Fruit fly (Drosophila melanogaster) whole organism, embryonic: ENCODE results near the gene SMC1.
A peak's percentile ranks its signal among the peaks of the same experiment; 100 is the strongest.

ENCODE experiments used
- B-H1 ChIP-seq: fragments of 200-800 bp; sonication (Bioruptor generic); IDR thresholded peaks from 3 replicates; pipeline ENCODE4 v1.3.6; 2022; ENCODE audit warnings: missing biosample characterization, missing genetic modification characterization
- CG10209 ChIP-seq: fragments of 200-800 bp; sonication (Bioruptor generic); optimal IDR thresholded peaks from 3 replicates; lab custom pipeline; 2017; ENCODE audit warnings: missing biosample characterization, mild to moderate bottlenecking, missing genetic modification characterization, missing genetic modification reagents
- CG10267 ChIP-seq: fragments of 200-800 bp; sonication (Bioruptor generic); optimal IDR thresholded peaks from 2 replicates; lab custom pipeline; 2018; ENCODE audit warnings: missing biosample characterization, mild to moderate bottlenecking, missing genetic modification characterization, moderate library complexity
- CG10979 ChIP-seq: fragments of 200-800 bp; sonication (Bioruptor generic); optimal IDR thresholded peaks from 2 replicates; lab custom pipeline; 2018; ENCODE audit warnings: missing biosample characterization, mild to moderate bottlenecking, missing genetic modification characterization, moderate library complexity
- CG11398 ChIP-seq: fragments of 200-800 bp; sonication (Bioruptor generic); optimal IDR thresholded peaks from 2 replicates; lab custom pipeline; 2016; ENCODE audit warnings: missing biosample characterization, missing genetic modification characterization
- CG11695 ChIP-seq: fragments of 200-800 bp; sonication (Bioruptor generic); IDR thresholded peaks from 3 replicates; pipeline ENCODE4 v1.3.6; 2022; ENCODE audit warnings: missing biosample characterization, missing genetic modification characterization
- CG14710 ChIP-seq: fragments of 200-800 bp; sonication (Bioruptor generic); optimal IDR thresholded peaks from 3 replicates; lab custom pipeline; 2019; ENCODE audit warnings: missing biosample characterization, mild to moderate bottlenecking, missing genetic modification characterization, moderate library complexity
- CG15514 ChIP-seq: fragments of 200-800 bp; sonication (Bioruptor generic); optimal IDR thresholded peaks from 3 replicates; lab custom pipeline; 2017; ENCODE audit warnings: missing biosample characterization, missing genetic modification characterization, mild to moderate bottlenecking, moderate library complexity, missing genetic modification reagents
- CG16815 ChIP-seq: fragments of 200-800 bp; sonication (Bioruptor generic); optimal IDR thresholded peaks from 3 replicates; lab custom pipeline; 2017; ENCODE audit warnings: missing biosample characterization, mild to moderate bottlenecking, missing genetic modification characterization
- CG34224 ChIP-seq: fragments of 200-800 bp; sonication (Bioruptor generic); IDR thresholded peaks from 3 replicates; pipeline ENCODE4 v1.3.6; 2022; ENCODE audit warnings: missing biosample characterization, missing genetic modification characterization; ENCODE audit not compliant: partially characterized antibody
- CG3838 ChIP-seq: fragments of 200-800 bp; sonication (Bioruptor generic); optimal IDR thresholded peaks from 3 replicates; lab custom pipeline; 2016; ENCODE audit warnings: missing biosample characterization, missing genetic modification characterization
- CG4820 ChIP-seq: fragments of 200-800 bp; sonication (Bioruptor generic); optimal IDR thresholded peaks from 3 replicates; lab custom pipeline; 2016; ENCODE audit warnings: missing biosample characterization, missing genetic modification characterization
- CG6175 ChIP-seq: fragments of 200-800 bp; sonication (Bioruptor generic); IDR thresholded peaks from 3 replicates; pipeline ENCODE4 v1.3.6; 2022; ENCODE audit warnings: missing biosample characterization, missing genetic modification characterization
- CG7372 ChIP-seq: fragments of 200-800 bp; sonication (Bioruptor generic); IDR thresholded peaks from 2 replicates; pipeline ENCODE4 v1.3.6; 2022; ENCODE audit warnings: missing biosample characterization, missing genetic modification characterization
- CTCF ChIP-seq: fragments of 200-800 bp; sonication (Bioruptor generic); optimal IDR thresholded peaks from 2 replicates; lab custom pipeline; 2017; ENCODE audit warnings: missing biosample characterization, mild to moderate bottlenecking, missing genetic modification characterization, moderate library complexity
- Chrac-16 ChIP-seq: fragments of 200-800 bp; sonication (Bioruptor generic); optimal IDR thresholded peaks from 3 replicates; lab custom pipeline; 2016; ENCODE audit warnings: missing biosample characterization, missing genetic modification characterization
- CkIIα-i1 ChIP-seq: fragments of 200-800 bp; sonication (Bioruptor generic); IDR thresholded peaks from 2 replicates; pipeline ENCODE4 v1.3.6; 2022; ENCODE audit warnings: missing biosample characterization, missing genetic modification characterization
- Dip3 ChIP-seq: fragments of 200-800 bp; sonication (Bioruptor generic); optimal IDR thresholded peaks from 3 replicates; lab custom pipeline; 2016; ENCODE audit warnings: missing biosample characterization, missing genetic modification characterization
- Dref ChIP-seq: fragments of 200-800 bp; sonication (Bioruptor generic); IDR thresholded peaks from 2 replicates; pipeline ENCODE4 v1.3.6; 2022; ENCODE audit warnings: missing biosample characterization, missing genetic modification characterization
- Ets65A ChIP-seq: fragments of 200-800 bp; sonication (Bioruptor generic); peaks from one replicate; lab custom pipeline; 2016; ENCODE audit warnings: missing biosample characterization, missing genetic modification characterization
- Fer1 ChIP-seq: fragments of 200-800 bp; sonication (Bioruptor generic); optimal IDR thresholded peaks from 2 replicates; lab custom pipeline; 2017; ENCODE audit warnings: missing biosample characterization, mild to moderate bottlenecking, missing genetic modification characterization
- Hey ChIP-seq: fragments of 200-800 bp; sonication (Bioruptor generic); optimal IDR thresholded peaks from 3 replicates; lab custom pipeline; 2018; ENCODE audit warnings: missing biosample characterization, mild to moderate bottlenecking, missing genetic modification characterization
- Lhr ChIP-seq: fragments of 200-800 bp; sonication (Bioruptor generic); optimal IDR thresholded peaks from 3 replicates; lab custom pipeline; 2017; ENCODE audit warnings: mild to moderate bottlenecking, missing biosample characterization, missing genetic modification reagents, missing genetic modification characterization
- Nf-YA ChIP-seq: fragments of 200-800 bp; sonication (Bioruptor generic); IDR thresholded peaks from 2 replicates; pipeline ENCODE4 v1.3.6; 2022; ENCODE audit warnings: missing biosample characterization, missing genetic modification characterization
- Oli ChIP-seq: fragments of 200-800 bp; sonication (Bioruptor generic); optimal IDR thresholded peaks from 2 replicates; lab custom pipeline; 2018; ENCODE audit warnings: missing biosample characterization, mild to moderate bottlenecking, missing genetic modification characterization, moderate library complexity
- Optix ChIP-seq: fragments of 200-800 bp; sonication (Bioruptor generic); IDR thresholded peaks from 3 replicates; pipeline ENCODE4 v1.3.6; 2022; ENCODE audit warnings: missing biosample characterization, missing genetic modification characterization
- Ssrp ChIP-seq: fragments of 200-800 bp; sonication (Bioruptor generic); optimal IDR thresholded peaks from 2 replicates; lab custom pipeline; 2018; ENCODE audit warnings: missing biosample characterization, mild to moderate bottlenecking, missing genetic modification characterization, moderate library complexity
- Taf1 ChIP-seq: fragments of 200-800 bp; sonication (Bioruptor generic); IDR thresholded peaks from 2 replicates; pipeline ENCODE4 v1.3.6; 2022; ENCODE audit warnings: missing biosample characterization, missing genetic modification characterization
- Trl ChIP-seq, 3 experiments: fragments of >200 bp in 2 of 3; fragments of 200-800 bp in 1 of 3; sonication (Bioruptor generic) in 1 of 3; optimal IDR thresholded peaks; 2 replicates in 1 of 3; 3 replicates in 2 of 3; lab custom pipeline; 2016 to 2017; ENCODE audit warnings: missing biosample characterization in 1 of 3, missing genetic modification characterization in 1 of 3
- Usf ChIP-seq: fragments of 200-800 bp; sonication (Bioruptor generic); optimal IDR thresholded peaks from 2 replicates; lab custom pipeline; 2017; ENCODE audit warnings: missing genotype, missing biosample characterization, missing genetic modification characterization
- YL-1 ChIP-seq: fragments of 200-800 bp; sonication (Bioruptor generic); optimal IDR thresholded peaks from 3 replicates; lab custom pipeline; 2017; ENCODE audit warnings: missing biosample characterization, mild to moderate bottlenecking, missing genetic modification characterization
- abd-A ChIP-seq: fragments of 200-800 bp; sonication (Bioruptor generic); optimal IDR thresholded peaks from 3 replicates; lab custom pipeline; 2019; ENCODE audit warnings: missing biosample characterization, mild to moderate bottlenecking, missing genetic modification characterization, moderate library complexity
- br ChIP-seq: fragments of >200 bp; optimal IDR thresholded peaks from 2 replicates; lab custom pipeline; 2017
- bsh ChIP-seq, 2 experiments: fragments of 200-800 bp; sonication (Bioruptor generic); optimal IDR thresholded peaks; 2 replicates each; lab custom pipeline; 2017 to 2018; ENCODE audit warnings: mild to moderate bottlenecking in 2 of 2, missing biosample characterization in 2 of 2, missing genetic modification characterization in 2 of 2, moderate library complexity in 1 of 2
- chinmo ChIP-seq: fragments of 200-800 bp; sonication (Bioruptor generic); IDR thresholded peaks from 4 replicates; pipeline ENCODE4 v1.3.6; 2022; ENCODE audit warnings: missing biosample characterization, missing genetic modification characterization; ENCODE audit not compliant: partially characterized antibody
- dan ChIP-seq: fragments of 200-800 bp; sonication (Bioruptor generic); IDR thresholded peaks from 2 replicates; pipeline ENCODE4 v1.3.6; 2022; ENCODE audit warnings: missing biosample characterization, missing genetic modification characterization
- dm ChIP-seq: fragments of 200-800 bp; sonication (Bioruptor generic); optimal IDR thresholded peaks from 3 replicates; lab custom pipeline; 2016; ENCODE audit warnings: missing biosample characterization, missing genetic modification characterization
- dpn ChIP-seq, 2 experiments: fragments of 200-800 bp; sonication (Bioruptor generic); optimal IDR thresholded peaks; 3 replicates each; lab custom pipeline; 2016; ENCODE audit warnings: missing biosample characterization in 2 of 2, missing genetic modification characterization in 2 of 2
- fd102C ChIP-seq: fragments of 200-800 bp; sonication (Bioruptor generic); optimal IDR thresholded peaks from 2 replicates; lab custom pipeline; 2018; ENCODE audit warnings: missing biosample characterization, mild to moderate bottlenecking, missing genetic modification characterization, moderate library complexity
- gfzf ChIP-seq: fragments of 200-800 bp; sonication (Bioruptor generic); optimal IDR thresholded peaks from 2 replicates; lab custom pipeline; 2016; ENCODE audit warnings: missing biosample characterization, mild to moderate bottlenecking, missing genetic modification characterization, moderate library complexity
- grn ChIP-seq: fragments of 200-800 bp; sonication (Bioruptor generic); optimal IDR thresholded peaks from 3 replicates; lab custom pipeline; 2017; ENCODE audit warnings: missing biosample characterization, missing genetic modification characterization
- klu ChIP-seq: fragments of 200-800 bp; sonication (Bioruptor generic); IDR thresholded peaks from 2 replicates; pipeline ENCODE4 v1.3.6; 2022; ENCODE audit warnings: missing biosample characterization, missing genetic modification characterization
- ranshi ChIP-seq: fragments of 200-800 bp; sonication (Bioruptor generic); IDR thresholded peaks from 2 replicates; pipeline ENCODE4 v1.3.6; 2022; ENCODE audit warnings: missing biosample characterization, missing genetic modification characterization
- sim ChIP-seq: fragments of 200-800 bp; sonication (Bioruptor generic); IDR thresholded peaks from 2 replicates; pipeline ENCODE4 v1.3.6; 2022; ENCODE audit warnings: missing biosample characterization, missing genetic modification characterization
- slbo ChIP-seq: fragments of 200-800 bp; sonication (Bioruptor generic); IDR thresholded peaks from 2 replicates; pipeline ENCODE4 v1.3.6; 2022; ENCODE audit warnings: missing biosample characterization, missing genetic modification characterization
- tap ChIP-seq: fragments of 200-800 bp; optimal IDR thresholded peaks from 3 replicates; lab custom pipeline; 2019; ENCODE audit warnings: missing biosample characterization, mild to moderate bottlenecking, missing genetic modification characterization, moderate library complexity
- unpg ChIP-seq: fragments of 200-800 bp; sonication (Bioruptor generic); optimal IDR thresholded peaks from 3 replicates; lab custom pipeline; 2018; ENCODE audit warnings: missing biosample characterization, mild to moderate bottlenecking, missing genetic modification characterization, moderate library complexity
- yki ChIP-seq: fragments of >200 bp; optimal IDR thresholded peaks from 3 replicates; lab custom pipeline; 2018
- zf30C ChIP-seq: fragments of 200-800 bp; sonication (Bioruptor generic); optimal IDR thresholded peaks from 3 replicates; lab custom pipeline; 2018; ENCODE audit warnings: missing biosample characterization, mild to moderate bottlenecking, missing genetic modification characterization
- zfh1 ChIP-seq: fragments of 200-800 bp; sonication (Bioruptor generic); IDR thresholded peaks from 3 replicates; pipeline ENCODE4 v1.3.6; 2022; ENCODE audit warnings: missing biosample characterization, missing genetic modification characterization

Gene SMC1

DNA sequence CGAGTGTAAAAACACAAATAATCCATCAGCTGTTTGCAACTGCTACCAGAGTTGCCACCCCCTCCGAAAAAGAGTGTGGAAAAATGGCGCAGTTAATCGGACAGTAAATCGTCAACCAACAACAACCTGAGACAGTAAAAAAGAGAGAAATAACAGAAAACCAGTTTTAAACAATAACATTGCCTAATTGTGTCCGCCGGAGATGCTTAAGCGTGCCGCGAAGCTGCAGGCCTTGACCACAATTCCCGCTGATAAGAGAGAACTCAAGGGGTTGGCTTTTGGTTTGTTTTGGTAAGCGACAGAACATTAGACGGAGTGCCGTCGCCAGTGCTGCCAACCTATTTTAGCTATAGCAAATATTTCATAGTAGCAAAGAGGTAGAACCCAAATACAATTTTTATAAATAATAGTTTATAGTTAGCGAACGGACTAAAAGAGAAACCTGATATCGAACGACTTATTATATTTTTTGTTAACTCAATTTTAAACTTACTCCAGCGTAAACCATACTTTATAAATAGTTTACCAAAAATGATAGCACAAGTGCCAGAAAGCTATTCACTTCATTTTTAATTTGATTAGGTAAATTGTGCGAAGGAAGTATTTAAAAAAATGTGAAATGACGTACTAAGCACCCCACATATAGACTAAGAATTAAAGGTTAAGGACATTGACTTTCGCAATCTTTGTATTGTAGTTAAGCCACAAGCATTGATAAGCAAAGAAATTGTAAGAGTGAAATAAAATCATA lies 7.2 kb upstream of the SMC1 start, which contains the start of the genes Atg6 and Pisd (continued):
- no peak for TF ChIP-seq Oli (tag; lab: Kevin White, UChicago)
- TF ChIP-seq grn (GFP tag; lab: Kevin White, UChicago): peak; percentile 14
- TF ChIP-seq Trl (optimal IDR thresholded peaks at IDR 0.05; lab: Kevin White, UChicago): peak in 1 of 2 experiments; percentile 7
- peak; percentile 1 for TF ChIP-seq Trl (GFP tag; optimal IDR thresholded peaks at IDR 0.05; lab: Kevin White, UChicago)
- peak; percentile 65 for TF ChIP-seq CG10267 (tag; lab: Kevin White, UChicago)
- TF ChIP-seq dpn (GFP tag; optimal IDR thresholded peaks at IDR 0.05; lab: Kevin White, UChicago): no peak
- TF ChIP-seq dm: peak; percentile 10
- TF ChIP-seq Dip3 (GFP tag; lab: Kevin White, UChicago): no peak
- peak; percentile 28 for TF ChIP-seq gfzf (GFP tag; lab: Kevin White, UChicago)
- TF ChIP-seq CG16815: no peak
- TF ChIP-seq CG11695 (GFP tag; lab: Robert Waterston, UW): no peak
- peak; percentile 4 for TF ChIP-seq unpg
- peak; percentile 28 for TF ChIP-seq CG3838 (GFP tag; lab: Kevin White, UChicago)
- TF ChIP-seq YL-1 (GFP tag; lab: Kevin White, UChicago): peak; percentile 86
- TF ChIP-seq zf30C (GFP tag; lab: Kevin White, UChicago): no peak
- TF ChIP-seq Hey: no peak
- TF ChIP-seq CG14710 (tag; lab: Kevin White, UChicago): peak; percentile 48
- no peak for TF ChIP-seq CkIIα-i1 (GFP tag; lab: Robert Waterston, UW)
- peak; percentile 12 for TF ChIP-seq tap (tag; lab: Kevin White, UChicago)
- peak; percentile 77; the same call in 2 of the 4 replicates for TF ChIP-seq chinmo (GFP tag; lab: Robert Waterston, UW)
- no peak for TF ChIP-seq fd102C (GFP tag; lab: Kevin White, UChicago)
- peak; percentile 59; the same call in 1 of the 2 replicates for TF ChIP-seq slbo (GFP tag; lab: Robert Waterston, UW)
- no peak for TF ChIP-seq Nf-YA (GFP tag; lab: Robert Waterston, UW)
- TF ChIP-seq klu (GFP tag; lab: Robert Waterston, UW): no peak
- no peak for TF ChIP-seq CG6175 (GFP tag; lab: Robert Waterston, UW)
- peak; percentile 38; the same call in 1 of the 2 replicates for TF ChIP-seq Dref
- peak; percentile 66 for TF ChIP-seq CTCF (GFP tag; lab: Kevin White, UChicago)
- TF ChIP-seq zfh1: no peak
- no peak for TF ChIP-seq br (lab: Kevin White, UChicago)
- no peak for TF ChIP-seq B-H1
- no peak for TF ChIP-seq CG10209 (GFP tag; lab: Kevin White, UChicago)
- TF ChIP-seq Taf1 (GFP tag; lab: Robert Waterston, UW): no peak
- no peak for TF ChIP-seq sim (GFP tag; lab: Robert Waterston, UW)
- 0 out of 3 replicates have a peak, but pooled peaks have one; percentile 19 for TF ChIP-seq Optix (GFP tag; lab: Robert Waterston, UW)
- TF ChIP-seq CG4820 (GFP tag; lab: Kevin White, UChicago): no peak
- TF ChIP-seq Lhr (GFP tag; lab: Kevin White, UChicago): no peak
- peak; percentile 21 for TF ChIP-seq CG10979 (tag; lab: Kevin White, UChicago)
- TF ChIP-seq ranshi (GFP tag; lab: Robert Waterston, UW): 0 out of 2 replicates have a peak, but pooled peaks have one; percentile 20
- no peak for TF ChIP-seq bsh (GFP tag; optimal IDR thresholded peaks at IDR 0.05; lab: Kevin White, UChicago)
- TF ChIP-seq Ssrp (tag; lab: Kevin White, UChicago): no peak
- TF ChIP-seq CG34224 (GFP tag; lab: Robert Waterston, UW): peak; percentile 50; the same call in 2 of the 3 replicates
- peak; percentile 56 for TF ChIP-seq CG15514 (GFP tag; lab: Kevin White, UChicago)
- no peak for TF ChIP-seq Ets65A (GFP tag; lab: Kevin White, UChicago)
- TF ChIP-seq Chrac-16 (GFP tag; lab: Kevin White, UChicago): peak; percentile 21
- TF ChIP-seq abd-A (tag; lab: Kevin White, UChicago): peak; percentile 99
- no peak for TF ChIP-seq CG11398
- TF ChIP-seq CG7372 (GFP tag; lab: Robert Waterston, UW): no peak
- TF ChIP-seq yki (lab: Kevin White, UChicago): no peak
- no peak for TF ChIP-seq Usf (GFP tag; lab: Kevin White, UChicago)
- peak; percentile 67 for TF ChIP-seq Fer1 (GFP tag; lab: Kevin White, UChicago)
- no peak for TF ChIP-seq dan (GFP tag; lab: Robert Waterston, UW)
